Fruit fly (Drosophila melanogaster) whole organism, embryonic: Measurements from ENCODE around the gene CG42633.

ENCODE experiments used
- Adf1 ChIP-seq: fragments of 200-800 bp; sonication (Bioruptor generic); IDR thresholded peaks from 2 replicates; pipeline ENCODE4 v1.3.6; 2022; ENCODE audit warnings: missing biosample characterization, missing genetic modification characterization
- Aef1 ChIP-seq: fragments of 200-800 bp; sonication (Bioruptor generic); IDR thresholded peaks from 3 replicates; pipeline ENCODE4 v1.3.6; 2022; ENCODE audit warnings: missing biosample characterization, missing genetic modification characterization
- C15 ChIP-seq: fragments of 200-800 bp; sonication (Bioruptor generic); IDR thresholded peaks from 3 replicates; pipeline ENCODE4 v1.3.6; 2022; ENCODE audit warnings: missing biosample characterization, missing genetic modification characterization
- CG1024 ChIP-seq: fragments of 200-800 bp; sonication (Bioruptor generic); IDR thresholded peaks from 2 replicates; pipeline ENCODE4 v1.3.6; 2022; ENCODE audit warnings: missing biosample characterization, missing genetic modification characterization
- CG11085 ChIP-seq: fragments of 200-800 bp; sonication (Bioruptor generic); IDR thresholded peaks from 2 replicates; pipeline ENCODE4 v1.3.6; 2022; ENCODE audit warnings: missing biosample characterization, missing genetic modification characterization
- CG11456 ChIP-seq: fragments of 200-800 bp; sonication (Bioruptor generic); IDR thresholded peaks from 3 replicates; pipeline ENCODE4 v1.3.6; 2022; ENCODE audit warnings: missing biosample characterization, missing genetic modification characterization
- CG16815 ChIP-seq: fragments of 200-800 bp; sonication (Bioruptor generic); optimal IDR thresholded peaks from 3 replicates; lab custom pipeline; 2017; ENCODE audit warnings: missing biosample characterization, mild to moderate bottlenecking, missing genetic modification characterization
- CG2678 ChIP-seq: fragments of 200-800 bp; sonication (Bioruptor generic); optimal IDR thresholded peaks from 3 replicates; lab custom pipeline; 2019; ENCODE audit warnings: missing biosample characterization, mild to moderate bottlenecking, missing genetic modification characterization, moderate library complexity
- CG33557 ChIP-seq: fragments of 200-800 bp; sonication (Bioruptor generic); optimal IDR thresholded peaks from 2 replicates; lab custom pipeline; 2019; ENCODE audit warnings: missing biosample characterization, mild to moderate bottlenecking, missing genetic modification characterization, moderate library complexity
- CG5180 ChIP-seq: fragments of 200-800 bp; sonication (Bioruptor generic); optimal IDR thresholded peaks from 3 replicates; lab custom pipeline; 2017; ENCODE audit warnings: missing biosample characterization, missing genetic modification characterization, mild to moderate bottlenecking, moderate library complexity, missing genetic modification reagents
- CG6272 ChIP-seq: fragments of 200-800 bp; sonication (Bioruptor generic); IDR thresholded peaks from 2 replicates; pipeline ENCODE4 v1.3.6; 2022; ENCODE audit warnings: missing biosample characterization, missing genetic modification characterization
- CG6813 ChIP-seq: fragments of 200-800 bp; sonication (Bioruptor generic); optimal IDR thresholded peaks from 2 replicates; lab custom pipeline; 2017; ENCODE audit warnings: missing biosample characterization, missing genetic modification characterization, mild to moderate bottlenecking, moderate library complexity, missing genetic modification reagents
- CG8281 ChIP-seq: fragments of 200-800 bp; sonication (Bioruptor generic); optimal IDR thresholded peaks from 2 replicates; lab custom pipeline; 2018; ENCODE audit warnings: missing biosample characterization, mild to moderate bottlenecking, missing genetic modification characterization, moderate library complexity
- CG8478 ChIP-seq: fragments of >200 bp; optimal IDR thresholded peaks from 2 replicates; lab custom pipeline; 2018
- Ets65A ChIP-seq: fragments of 200-800 bp; sonication (Bioruptor generic); peaks from one replicate; lab custom pipeline; 2016; ENCODE audit warnings: missing biosample characterization, missing genetic modification characterization
- Gug ChIP-seq: fragments of 200-800 bp; sonication (Bioruptor generic); IDR thresholded peaks from 4 replicates; pipeline ENCODE4 v1.3.6; 2022; ENCODE audit warnings: missing biosample characterization, missing genetic modification characterization
- MESR4 ChIP-seq: fragments of 200-800 bp; sonication (Bioruptor generic); optimal IDR thresholded peaks from 2 replicates; lab custom pipeline; 2018; ENCODE audit warnings: missing biosample characterization, mild to moderate bottlenecking, missing genetic modification characterization, moderate library complexity
- NK7.1 ChIP-seq: fragments of 200-800 bp; sonication (Bioruptor generic); optimal IDR thresholded peaks from 3 replicates; lab custom pipeline; 2016; ENCODE audit warnings: missing biosample characterization, missing genetic modification characterization
- NfI ChIP-seq: fragments of 200-800 bp; sonication (Bioruptor generic); optimal IDR thresholded peaks from 3 replicates; lab custom pipeline; 2018; ENCODE audit warnings: missing biosample characterization, mild to moderate bottlenecking, missing genetic modification characterization, moderate library complexity
- Sry-β ChIP-seq: fragments of 200-800 bp; sonication (Bioruptor generic); optimal IDR thresholded peaks from 2 replicates; lab custom pipeline; 2018; ENCODE audit warnings: missing biosample characterization, mild to moderate bottlenecking, missing genetic modification characterization, moderate library complexity
- Stat92E ChIP-seq, 3 experiments: fragments of >200 bp in 2 of 3; fragments of 200-800 bp in 1 of 3; sonication (Bioruptor generic) in 1 of 3; optimal IDR thresholded peaks; 2 replicates each; lab custom pipeline; 2017 to 2019; ENCODE audit warnings: missing biosample characterization in 3 of 3, missing genetic modification characterization in 3 of 3, mild to moderate bottlenecking in 1 of 3, moderate library complexity in 1 of 3
- TFAM ChIP-seq: fragments of 200-800 bp; sonication (Bioruptor generic); optimal IDR thresholded peaks from 2 replicates; lab custom pipeline; 2017; ENCODE audit warnings: missing biosample characterization, missing genetic modification characterization, inconsistent platforms
- Taf1 ChIP-seq: fragments of 200-800 bp; sonication (Bioruptor generic); IDR thresholded peaks from 2 replicates; pipeline ENCODE4 v1.3.6; 2022; ENCODE audit warnings: missing biosample characterization, missing genetic modification characterization
- ase ChIP-seq: fragments of 200-800 bp; sonication (Bioruptor generic); IDR thresholded peaks from 3 replicates; pipeline ENCODE4 v1.3.6; 2022; ENCODE audit warnings: missing biosample characterization, missing genetic modification characterization
- cad ChIP-seq: fragments of >200 bp; optimal IDR thresholded peaks from 2 replicates; lab custom pipeline; 2017; ENCODE audit warnings: missing biosample characterization, missing genetic modification characterization
- eyg ChIP-seq: fragments of 200-800 bp; sonication (Bioruptor generic); optimal IDR thresholded peaks from 3 replicates; lab custom pipeline; 2016; ENCODE audit warnings: missing biosample characterization, missing genetic modification characterization
- ftz-f1 ChIP-seq: fragments of 200-800 bp; sonication (Bioruptor generic); optimal IDR thresholded peaks from 2 replicates; lab custom pipeline; 2016; ENCODE audit warnings: missing biosample characterization, missing genetic modification characterization
- gfzf ChIP-seq: fragments of 200-800 bp; sonication (Bioruptor generic); optimal IDR thresholded peaks from 2 replicates; lab custom pipeline; 2016; ENCODE audit warnings: missing biosample characterization, mild to moderate bottlenecking, missing genetic modification characterization, moderate library complexity
- ham ChIP-seq: fragments of 200-800 bp; sonication (Bioruptor generic); IDR thresholded peaks from 2 replicates; pipeline ENCODE4 v1.3.6; 2022; ENCODE audit warnings: missing biosample characterization, missing genetic modification characterization
- kni ChIP-seq: fragments of 200-800 bp; sonication (Bioruptor generic); optimal IDR thresholded peaks from 3 replicates; lab custom pipeline; 2017; ENCODE audit warnings: mild to moderate bottlenecking, missing biosample characterization, missing genetic modification reagents, missing genetic modification characterization
- oc ChIP-seq: fragments of 200-800 bp; sonication (Bioruptor generic); optimal IDR thresholded peaks from 2 replicates; lab custom pipeline; 2018; ENCODE audit warnings: missing biosample characterization, mild to moderate bottlenecking, missing genetic modification characterization, moderate library complexity
- onecut ChIP-seq: fragments of 200-800 bp; sonication (Bioruptor generic); IDR thresholded peaks from 2 replicates; pipeline ENCODE4 v1.3.6; 2022; ENCODE audit warnings: missing biosample characterization, missing genetic modification characterization
- sd ChIP-seq: fragments of 200-800 bp; sonication (Bioruptor generic); optimal IDR thresholded peaks from 3 replicates; lab custom pipeline; 2018; ENCODE audit warnings: missing biosample characterization, mild to moderate bottlenecking, missing genetic modification characterization, moderate library complexity
- sr ChIP-seq: fragments of 200-800 bp; sonication (Bioruptor generic); IDR thresholded peaks from 3 replicates; pipeline ENCODE4 v1.3.6; 2022; ENCODE audit warnings: missing biosample characterization, missing genetic modification characterization
- toy ChIP-seq: fragments of 200-800 bp; sonication (Bioruptor generic); IDR thresholded peaks from 2 replicates; pipeline ENCODE4 v1.3.6; 2022; ENCODE audit warnings: missing biosample characterization, missing genetic modification characterization
- tx ChIP-seq: fragments of 200-800 bp; sonication (Bioruptor generic); optimal IDR thresholded peaks from 2 replicates; lab custom pipeline; 2016; ENCODE audit warnings: missing biosample characterization, missing genetic modification characterization
- vfl ChIP-seq: fragments of 200-800 bp; sonication (Bioruptor generic); optimal IDR thresholded peaks from 2 replicates; lab custom pipeline; 2016; ENCODE audit warnings: missing biosample characterization, missing genetic modification characterization
- wdn ChIP-seq: fragments of 200-800 bp; sonication (Bioruptor generic); IDR thresholded peaks from 2 replicates; pipeline ENCODE4 v1.3.6; 2022; ENCODE audit warnings: missing biosample characterization, missing genetic modification characterization
- z ChIP-seq: fragments of 200-800 bp; sonication (Bioruptor generic); IDR thresholded peaks from 3 replicates; pipeline ENCODE4 v1.3.6; 2022; ENCODE audit warnings: missing biosample characterization, missing genetic modification characterization
- zen2 ChIP-seq: fragments of 200-800 bp; sonication (Bioruptor generic); IDR thresholded peaks from 3 replicates; pipeline ENCODE4 v1.3.6; 2022; ENCODE audit warnings: missing biosample characterization, missing genetic modification characterization; ENCODE audit not compliant: partially characterized antibody

Gene CG42633

DNA sequence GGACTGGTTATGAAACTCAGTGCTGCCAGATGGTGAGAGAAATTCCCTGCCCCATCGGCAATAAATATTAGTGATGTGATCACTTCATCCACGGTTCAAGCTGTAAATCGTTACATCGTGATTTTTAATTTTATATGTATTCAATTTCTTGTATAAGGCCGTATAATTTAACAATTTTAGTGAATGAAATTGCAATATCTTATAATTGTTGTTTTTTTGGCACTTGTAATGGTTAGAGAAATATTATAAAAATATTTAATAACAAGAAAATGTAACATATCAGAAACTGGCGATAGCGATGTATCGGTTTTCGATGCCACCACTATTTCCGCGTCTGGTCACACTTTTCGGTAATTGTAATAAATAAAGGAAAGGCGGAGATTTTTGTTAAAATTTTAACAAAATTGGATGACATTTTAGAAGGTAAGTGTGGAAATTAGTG lies 2.0 kb upstream of the CG42633 start, which contains the start of the genes mRpL37 and Rbp1 (continued):
- TF ChIP-seq Sry-β, result peak; percentile 72
- no peak for TF ChIP-seq TFAM (GFP tag; lab: Kevin White, UChicago)
- peak; percentile 27; the same call in 1 of the 2 replicates for TF ChIP-seq CG11085 (GFP tag; lab: Robert Waterston, UW)
- no peak for TF ChIP-seq MESR4 (GFP tag; lab: Kevin White, UChicago)
- no peak for TF ChIP-seq CG8281 (tag; lab: Kevin White, UChicago)
- peak; percentile 73; the same call in 3 of the 4 replicates for TF ChIP-seq Gug
- peak; percentile 55 for TF ChIP-seq vfl

dm6 chr3R:10780161-10780560 lies 1.9 kb downstream of the CG42633 start:
- TF ChIP-seq zen2 (GFP tag; lab: Robert Waterston, UW) (no peak), CG1024 (GFP tag; lab: Robert Waterston, UW) (no peak), CG33557 (GFP tag; lab: Kevin White, UChicago) (no peak), Ets65A (peak; percentile 69), tx (no peak), CG5180 (GFP tag; lab: Kevin White, UChicago) (peak; percentile 67), eyg (GFP tag; lab: Kevin White, UChicago) (no peak)

DNA sequence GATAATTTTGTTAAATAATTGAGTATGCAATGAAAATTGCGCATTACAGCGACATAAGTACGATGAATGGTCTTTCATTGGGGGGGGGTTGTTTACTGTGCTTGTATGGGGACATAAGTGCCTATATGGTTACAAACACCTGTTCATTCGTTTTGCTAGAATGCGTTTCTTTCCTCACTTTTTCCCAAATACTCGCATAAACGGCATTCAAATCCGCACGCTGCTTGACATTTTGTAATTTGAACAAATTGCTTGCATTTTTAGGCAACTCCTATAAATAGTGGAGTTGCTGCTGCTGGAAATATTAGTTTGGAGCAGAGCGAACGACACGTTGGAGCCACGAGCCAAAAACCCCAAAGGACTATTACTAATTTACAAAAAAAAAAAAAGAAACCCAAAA lies 2.8 kb downstream of the CG42633 start, which contains the start of gene Desi:
Gene Desi (plus strand): TSS at position 301 of the 400 bp plus-strand sequence.
- TF ChIP-seq CG11456 (GFP tag; lab: Robert Waterston, UW), result no peak
- TF ChIP-seq CG6813 (GFP tag; lab: Kevin White, UChicago), result no peak
- TF ChIP-seq NfI (GFP tag; lab: Kevin White, UChicago), result no peak
- no peak for TF ChIP-seq z (GFP tag; lab: Robert Waterston, UW)
- no peak for TF ChIP-seq onecut
- TF ChIP-seq Stat92E (GFP tag; optimal IDR thresholded peaks at IDR 0.05; lab: Kevin White, UChicago), result no peak
- no peak for TF ChIP-seq toy
- TF ChIP-seq Adf1 (GFP tag; lab: Robert Waterston, UW), result no peak
- no peak for TF ChIP-seq CG8478 (lab: Kevin White, UChicago)
- no peak for TF ChIP-seq Aef1 (GFP tag; lab: Robert Waterston, UW)
- no peak for TF ChIP-seq C15 (GFP tag; lab: Robert Waterston, UW)

- TF ChIP-seq wdn (GFP tag; lab: Robert Waterston, UW), result no peak
- TF ChIP-seq CG2678 (tag; lab: Kevin White, UChicago), result no peak
- TF ChIP-seq NK7.1 (GFP tag; lab: Kevin White, UChicago), result no peak
- no peak for TF ChIP-seq CG6272 (GFP tag; lab: Robert Waterston, UW)
- peak; percentile 38 for TF ChIP-seq ftz-f1 (GFP tag; lab: Kevin White, UChicago)
- no peak for TF ChIP-seq kni (GFP tag; lab: Kevin White, UChicago)
- no peak for TF ChIP-seq cad (GFP tag; lab: Kevin White, UChicago)
- no peak for TF ChIP-seq ase (GFP tag; lab: Robert Waterston, UW)
- TF ChIP-seq oc (tag; lab: Kevin White, UChicago), result no peak
- TF ChIP-seq Taf1 (GFP tag; lab: Robert Waterston, UW), result no peak
- no peak for TF ChIP-seq ham (GFP tag; lab: Robert Waterston, UW)
- TF ChIP-seq CG16815 (GFP tag; lab: Kevin White, UChicago), result no peak
- peak; percentile 90 for TF ChIP-seq sd
- TF ChIP-seq gfzf (GFP tag; lab: Kevin White, UChicago), result no peak
- peak; percentile 83; the same call in 2 of the 3 replicates for TF ChIP-seq sr (GFP tag; lab: Robert Waterston, UW)
Measured at dm6 chr3R:10778151-10778550, 3.9 kb downstream of the CG42633 start.
